Fruit fly (Drosophila melanogaster) whole organism, pupa: ENCODE measurements around the gene dsf.

Experiments
- CG10348 ChIP-seq: fragments of 200-800 bp; sonication (Bioruptor generic); IDR thresholded peaks from 2 replicates; pipeline ENCODE4 v1.3.6; 2022; ENCODE audit warnings: missing biosample characterization, missing genetic modification characterization
- CG12605 ChIP-seq: fragments of 200-800 bp; sonication (Bioruptor generic); IDR thresholded peaks from 2 replicates; pipeline ENCODE4 v1.3.6; 2022; ENCODE audit warnings: missing biosample characterization, missing genetic modification characterization
- CG13204 ChIP-seq: fragments of 200-800 bp; sonication (Bioruptor generic); optimal IDR thresholded peaks from 2 replicates; lab custom pipeline; 2018; ENCODE audit warnings: missing biosample characterization, mild to moderate bottlenecking, missing genetic modification characterization, moderate library complexity
- CG14655 ChIP-seq: fragments of 200-800 bp; sonication (Bioruptor generic); optimal IDR thresholded peaks from 3 replicates; lab custom pipeline; 2017; ENCODE audit warnings: mild to moderate bottlenecking, missing biosample characterization, missing genetic modification reagents, missing genetic modification characterization
- CG15710 ChIP-seq: fragments of 200-800 bp; sonication (Bioruptor generic); optimal IDR thresholded peaks from 2 replicates; lab custom pipeline; 2018; ENCODE audit warnings: missing biosample characterization, mild to moderate bottlenecking, missing genetic modification characterization, moderate library complexity
- CG17806 ChIP-seq: fragments of 200-800 bp; sonication (Bioruptor generic); optimal IDR thresholded peaks from 2 replicates; lab custom pipeline; 2018; ENCODE audit warnings: missing biosample characterization, mild to moderate bottlenecking, missing genetic modification characterization, moderate library complexity
- CG32121 ChIP-seq: fragments of 200-800 bp; sonication (Bioruptor generic); IDR thresholded peaks from 2 replicates; pipeline ENCODE4 v1.3.6; 2022; ENCODE audit warnings: missing biosample characterization, missing genetic modification characterization
- CG34367 ChIP-seq: fragments of 200-800 bp; sonication (Bioruptor generic); optimal IDR thresholded peaks from 2 replicates; lab custom pipeline; 2018; ENCODE audit warnings: missing biosample characterization, mild to moderate bottlenecking, missing genetic modification characterization
- CG4496 ChIP-seq: fragments of 200-800 bp; sonication (Bioruptor generic); IDR thresholded peaks from 3 replicates; pipeline ENCODE4 v1.3.6; 2022; ENCODE audit warnings: missing biosample characterization, missing genetic modification characterization
- CG8159 ChIP-seq: fragments of 200-800 bp; sonication (Bioruptor generic); optimal IDR thresholded peaks from 3 replicates; lab custom pipeline; 2018; ENCODE audit warnings: missing biosample characterization, mild to moderate bottlenecking, missing genetic modification characterization, moderate library complexity
- CG8301 ChIP-seq: fragments of 200-800 bp; sonication (Bioruptor generic); optimal IDR thresholded peaks from 2 replicates; lab custom pipeline; 2018; ENCODE audit warnings: missing biosample characterization, mild to moderate bottlenecking, missing genetic modification characterization
- CG9948 ChIP-seq: fragments of 200-800 bp; sonication (Bioruptor generic); optimal IDR thresholded peaks from 2 replicates; lab custom pipeline; 2018; ENCODE audit warnings: missing biosample characterization, mild to moderate bottlenecking, missing genetic modification characterization, moderate library complexity
- D1 ChIP-seq: fragments of 200-800 bp; sonication (Bioruptor generic); optimal IDR thresholded peaks from 2 replicates; lab custom pipeline; 2018; ENCODE audit warnings: missing biosample characterization, mild to moderate bottlenecking, missing genetic modification characterization, moderate library complexity
- EcR ChIP-seq: fragments of 200-800 bp; sonication (Bioruptor generic); optimal IDR thresholded peaks from 3 replicates; lab custom pipeline; 2019; ENCODE audit warnings: missing biosample characterization, missing genetic modification characterization, mild to moderate bottlenecking, moderate library complexity, missing genetic modification reagents
- Ets98B ChIP-seq: fragments of 200-800 bp; sonication (Bioruptor generic); IDR thresholded peaks from 2 replicates; pipeline ENCODE4 v1.3.6; 2022; ENCODE audit warnings: missing biosample characterization, missing genetic modification characterization
- Pif1A ChIP-seq: fragments of 200-800 bp; sonication (Bioruptor generic); optimal IDR thresholded peaks from 3 replicates; lab custom pipeline; 2016; ENCODE audit warnings: missing biosample characterization, missing genetic modification characterization
- Pif1B ChIP-seq: fragments of 200-800 bp; sonication (Bioruptor generic); optimal IDR thresholded peaks from 3 replicates; lab custom pipeline; 2016; ENCODE audit warnings: missing biosample characterization, missing genetic modification characterization
- Snoo ChIP-seq: fragments of 200-800 bp; sonication (Bioruptor generic); optimal IDR thresholded peaks from 3 replicates; lab custom pipeline; 2017; ENCODE audit warnings: missing biosample characterization, mild to moderate bottlenecking, missing genetic modification characterization, inconsistent platforms
- fd96Ca ChIP-seq: fragments of 200-800 bp; sonication (Bioruptor generic); IDR thresholded peaks from 3 replicates; pipeline ENCODE4 v1.3.6; 2022; ENCODE audit warnings: missing biosample characterization, missing genetic modification characterization
- gl ChIP-seq: fragments of 200-800 bp; sonication (Bioruptor generic); optimal IDR thresholded peaks from 2 replicates; lab custom pipeline; 2018; ENCODE audit warnings: missing biosample characterization, mild to moderate bottlenecking, missing genetic modification characterization
- rn ChIP-seq: fragments of 200-800 bp; sonication (Bioruptor generic); IDR thresholded peaks from 2 replicates; pipeline ENCODE4 v1.3.6; 2022; ENCODE audit warnings: missing biosample characterization, missing genetic modification characterization

The dsf gene

DNA sequence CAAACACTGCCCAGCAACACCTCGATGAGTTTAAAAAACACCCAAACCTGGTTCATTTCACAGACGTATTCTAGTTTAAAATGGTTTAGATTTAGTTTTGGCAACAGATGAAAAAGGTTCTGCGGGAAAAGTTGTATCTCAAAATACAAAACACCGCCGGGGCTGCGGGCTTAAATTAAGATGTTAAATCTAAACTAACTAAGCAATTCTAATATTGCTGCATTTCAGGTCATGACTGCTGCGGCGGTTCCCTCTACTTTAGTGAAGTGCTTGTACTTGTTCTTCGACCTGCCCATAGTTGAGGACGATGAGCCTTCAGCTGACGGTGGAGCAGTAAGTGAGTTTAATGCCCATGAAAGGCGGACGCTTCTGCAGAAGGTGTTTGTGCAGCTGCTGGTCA lies 15.5 kb upstream of the dsf start, which contains the start of gene CG14000:
Gene CG14000 (minus strand): TSS at position 101 of the 400 bp plus-strand sequence.
- TF ChIP-seq Ets98B (no peak), CG4496 (GFP tag; lab: Robert Waterston, UW) (no peak), CG34367 (tag; lab: Kevin White, UChicago) (no peak), EcR (GFP tag; lab: Kevin White, UChicago) (no peak), CG10348 (GFP tag; lab: Robert Waterston, UW) (no peak), CG9948 (tag; lab: Kevin White, UChicago) (no peak)

DNA sequence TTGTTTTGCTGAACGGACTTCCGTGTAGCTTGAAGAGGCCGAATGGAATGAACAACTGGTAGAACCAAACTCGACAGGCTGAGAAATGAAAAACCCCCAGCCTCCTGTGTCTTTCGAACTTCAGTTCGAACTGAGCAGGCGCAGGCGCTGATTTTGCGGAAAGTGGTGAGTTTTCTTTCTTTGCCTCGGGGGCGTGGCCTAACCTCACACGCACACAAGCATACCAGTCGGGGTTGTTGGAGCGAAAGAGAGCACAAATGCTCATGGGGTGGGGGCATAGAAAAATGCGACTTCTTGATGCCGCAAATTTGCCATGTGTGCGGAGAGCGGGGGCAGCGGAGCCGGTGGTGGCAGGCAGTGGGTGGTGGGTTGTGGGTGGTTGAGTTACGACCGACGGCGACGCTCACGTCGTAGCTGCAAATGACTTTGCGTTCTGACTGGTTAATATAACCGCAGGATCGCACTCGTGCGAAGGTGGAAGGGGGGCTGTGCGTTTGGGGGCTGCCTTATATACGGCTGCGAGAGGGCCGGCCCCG lies 2.1 kb upstream of the dsf start, which contains the start of gene CG9016:
Gene CG9016 (minus strand): TSS at position 51 of the 536 bp plus-strand sequence.
- TF ChIP-seq CG17806 (tag; lab: Kevin White, UChicago) = no peak
- TF ChIP-seq CG8301 (tag; lab: Kevin White, UChicago) = no peak
- no peak for TF ChIP-seq Snoo (tag; lab: Kevin White, UChicago)
- no peak for TF ChIP-seq CG13204 (GFP tag; lab: Kevin White, UChicago)
- TF ChIP-seq gl (tag; lab: Kevin White, UChicago) = no peak
- no peak for TF ChIP-seq Pif1A (GFP tag; lab: Kevin White, UChicago)
- no peak for TF ChIP-seq Pif1B (GFP tag; lab: Kevin White, UChicago)
- TF ChIP-seq Ets98B = no peak
- no peak for TF ChIP-seq D1 (tag; lab: Kevin White, UChicago)
- TF ChIP-seq CG9948 (tag; lab: Kevin White, UChicago) = no peak
- no peak for TF ChIP-seq CG15710 (tag; lab: Kevin White, UChicago)
- no peak for TF ChIP-seq CG8159
- TF ChIP-seq CG32121 (GFP tag; lab: Robert Waterston, UW) = no peak
- no peak for TF ChIP-seq fd96Ca (GFP tag; lab: Robert Waterston, UW)
- no peak for TF ChIP-seq CG10348 (GFP tag; lab: Robert Waterston, UW)
- no peak for TF ChIP-seq CG4496 (GFP tag; lab: Robert Waterston, UW)
- TF ChIP-seq rn = no peak
- TF ChIP-seq CG14655 = no peak
- no peak for TF ChIP-seq CG12605 (GFP tag; lab: Robert Waterston, UW)
- no peak for TF ChIP-seq CG34367 (tag; lab: Kevin White, UChicago)

DNA sequence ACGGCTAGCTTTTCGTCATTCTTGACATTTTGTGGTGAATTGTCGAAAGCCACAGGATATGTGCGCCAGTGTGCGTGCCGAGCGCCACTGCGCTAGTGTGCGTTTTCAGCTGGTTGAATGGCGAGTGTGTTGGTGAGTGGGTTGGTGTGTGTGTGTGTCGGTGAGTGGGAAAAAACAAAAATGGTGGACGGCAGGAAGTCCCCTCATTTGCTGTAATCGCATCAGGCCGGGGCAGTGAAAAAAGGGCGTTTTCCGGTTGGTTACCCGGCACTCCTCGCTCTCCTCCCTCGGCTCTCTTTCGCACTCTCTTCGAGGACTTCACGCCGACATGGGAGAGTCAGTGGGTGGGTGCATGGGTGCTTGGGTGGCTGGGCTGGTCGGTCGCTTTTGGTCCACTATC lies 573 bp upstream of the dsf start:
- TF ChIP-seq CG12605 (GFP tag; lab: Robert Waterston, UW) = no peak
- no peak for TF ChIP-seq CG10348 (GFP tag; lab: Robert Waterston, UW)
- no peak for TF ChIP-seq CG8301 (tag; lab: Kevin White, UChicago)
- TF ChIP-seq CG14655 = no peak
- no peak for TF ChIP-seq CG13204 (GFP tag; lab: Kevin White, UChicago)
- TF ChIP-seq Pif1B (GFP tag; lab: Kevin White, UChicago) = no peak
- TF ChIP-seq CG8159 = no peak
- no peak for TF ChIP-seq rn
- no peak for TF ChIP-seq fd96Ca (GFP tag; lab: Robert Waterston, UW)
- no peak for TF ChIP-seq CG34367 (tag; lab: Kevin White, UChicago)

DNA sequence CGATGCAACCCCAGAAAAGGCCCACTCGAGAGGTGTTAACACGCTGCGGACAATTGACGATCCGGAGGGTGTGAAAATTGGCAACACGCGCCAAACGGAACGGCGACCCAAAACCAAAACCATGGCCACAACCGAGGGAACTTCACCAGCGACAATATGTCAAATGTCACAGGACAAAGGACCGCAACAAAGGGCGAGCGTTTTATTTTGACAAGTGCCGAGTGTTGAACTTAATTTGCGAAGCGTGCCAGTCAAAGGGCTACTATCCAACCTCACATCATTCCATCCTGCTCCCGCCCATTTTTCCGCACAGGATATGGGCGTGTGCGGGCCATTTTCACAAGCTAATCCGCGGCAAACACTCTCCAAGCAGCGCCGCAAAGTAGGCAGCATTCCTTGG lies 1.6 kb downstream of the dsf start:
- no peak for TF ChIP-seq Snoo (tag; lab: Kevin White, UChicago)
- no peak for TF ChIP-seq CG14655
- no peak for TF ChIP-seq CG12605 (GFP tag; lab: Robert Waterston, UW)
- no peak for TF ChIP-seq fd96Ca (GFP tag; lab: Robert Waterston, UW)
- TF ChIP-seq rn = no peak
- TF ChIP-seq CG13204 (GFP tag; lab: Kevin White, UChicago) = no peak

DNA sequence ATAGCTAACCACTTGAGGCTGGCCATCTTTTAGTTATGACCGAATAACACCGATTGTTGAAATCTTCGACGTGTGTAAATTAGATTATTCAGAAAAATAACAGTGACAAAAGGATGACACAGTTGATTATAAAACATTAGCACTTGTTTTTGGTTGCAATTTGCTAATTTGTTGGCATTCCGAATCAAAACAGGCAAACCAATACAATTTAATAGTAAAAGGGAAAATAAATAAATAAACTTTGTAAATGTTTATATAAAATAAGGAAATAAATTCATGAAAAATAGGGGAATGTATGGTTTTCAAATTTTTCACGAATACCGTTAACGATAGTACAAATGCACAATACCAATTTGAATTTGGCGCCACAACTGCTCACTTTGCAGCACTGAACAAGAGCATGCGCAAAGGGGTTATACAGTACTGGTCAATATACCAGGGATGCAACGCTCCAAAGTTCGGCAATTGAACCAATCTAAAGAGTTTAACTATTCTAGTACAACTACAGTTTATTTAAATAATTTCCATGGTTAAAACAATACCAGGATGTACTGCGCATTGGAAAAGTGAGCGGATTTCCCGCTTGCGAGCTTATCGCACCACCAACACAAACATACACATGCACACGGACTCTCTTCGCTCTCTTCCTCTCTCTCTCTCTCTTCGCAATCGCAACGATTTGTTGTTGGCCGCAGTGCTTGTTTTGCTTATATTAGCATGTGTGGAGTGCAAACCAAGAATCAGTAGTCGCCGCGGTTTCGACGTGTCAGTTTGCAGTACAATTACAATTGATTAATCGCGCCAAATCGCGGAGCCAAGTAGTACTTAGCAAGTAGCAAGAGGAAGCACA lies 17.7 kb downstream of the dsf start, which contains the start of the genes Sfp26Ad and Gpdh1:
Gene Sfp26Ad (minus strand): TSS at position 76 of the 850 bp plus-strand sequence.
Gene Gpdh1 (plus strand): TSS at position 415 of the 850 bp plus-strand sequence.
- TF ChIP-seq Pif1A (GFP tag; lab: Kevin White, UChicago) (peak; percentile 70), CG17806 (tag; lab: Kevin White, UChicago) (peak; percentile 35), CG13204 (GFP tag; lab: Kevin White, UChicago) (peak; percentile 48), Snoo (tag; lab: Kevin White, UChicago) (peak; percentile 66), CG9948 (tag; lab: Kevin White, UChicago) (no peak), rn (0 out of 2 replicates have a peak, but pooled peaks have one; percentile 4), Ets98B (peak; percentile 63), Pif1B (GFP tag; lab: Kevin White, UChicago) (peak; percentile 70), CG34367 (tag; lab: Kevin White, UChicago) (peak; percentile 12), fd96Ca (GFP tag; lab: Robert Waterston, UW) (peak; percentile 71), CG8159 (peak; percentile 39), EcR (GFP tag; lab: Kevin White, UChicago) (peak; percentile 71), CG14655 (no peak), CG8301 (tag; lab: Kevin White, UChicago) (peak; percentile 35), CG4496 (GFP tag; lab: Robert Waterston, UW) (peak; percentile 78; the same call in 1 of the 3 replicates), D1 (tag; lab: Kevin White, UChicago) (no peak), CG10348 (GFP tag; lab: Robert Waterston, UW) (no peak), CG15710 (tag; lab: Kevin White, UChicago) (peak; percentile 63), CG32121 (GFP tag; lab: Robert Waterston, UW) (peak; percentile 61), CG12605 (GFP tag; lab: Robert Waterston, UW) (peak; percentile 44), gl (tag; lab: Kevin White, UChicago) (peak; percentile 36)
